Worm (Caenorhabditis elegans) whole organism, young adult: Measurements from ENCODE around the gene C04E6.4.

Experiments used
- B0261.1 ChIP-seq: sonication (generic microtip); optimal IDR thresholded peaks from 2 replicates; lab custom pipeline; 2016; ENCODE audit warnings: mild to moderate bottlenecking, missing genetic modification characterization, moderate library complexity, missing compliant biosample characterization
- F39B2.1 ChIP-seq: fragments of 200-800 bp; sonication (Bioruptor generic); IDR thresholded peaks from 2 replicates; pipeline ENCODE4 v1.3.6; 2022; ENCODE audit warnings: missing genetic modification reagents, missing genetic modification characterization, missing compliant biosample characterization
- F52B5.7 ChIP-seq: sonication (generic microtip); optimal IDR thresholded peaks from 2 replicates; lab custom pipeline; 2016; ENCODE audit warnings: mild to moderate bottlenecking, missing genetic modification characterization, missing compliant biosample characterization
- ZK185.1 ChIP-seq: sonication (generic microtip); optimal IDR thresholded peaks from 2 replicates; lab custom pipeline; 2016; ENCODE audit warnings: mild to moderate bottlenecking, missing genetic modification characterization, missing compliant biosample characterization; ENCODE audit not compliant: poor library complexity, severe bottlenecking
- ama-1 ChIP-seq, 3 experiments: fragments of 150-350 bp in 1 of 3; sonication (generic microtip) in 2 of 3; optimal IDR thresholded peaks; 2 replicates each; lab custom pipeline; 2014 to 2018; ENCODE audit warnings: missing biosample characterization in 2 of 3, missing genetic modification characterization in 2 of 3, missing genetic modification reagents in 2 of 3
- athp-1 ChIP-seq: sonication (generic microtip); optimal IDR thresholded peaks from 2 replicates; lab custom pipeline; 2017; ENCODE audit warnings: mild to moderate bottlenecking, missing genetic modification characterization, missing compliant biosample characterization
- ceh-91 ChIP-seq: fragments of 200-800 bp; sonication (Bioruptor generic); IDR thresholded peaks from 2 replicates; pipeline ENCODE4 v1.3.6; 2022; ENCODE audit warnings: missing genetic modification reagents, missing genetic modification characterization, missing compliant biosample characterization
- dpl-1 ChIP-seq: fragments of 150-350 bp; optimal IDR thresholded peaks from 2 replicates; lab custom pipeline; 2014; ENCODE audit warnings: missing biosample characterization, missing genetic modification reagents, missing genetic modification characterization
- ets-4 ChIP-seq: fragments of 200-800 bp; sonication (Bioruptor generic); optimal IDR thresholded peaks from 2 replicates; lab custom pipeline; 2018; ENCODE audit warnings: mild to moderate bottlenecking, missing genetic modification characterization, missing compliant biosample characterization
- hmg-20 ChIP-seq: fragments of 200-800 bp; sonication (Bioruptor generic); IDR thresholded peaks from 2 replicates; pipeline ENCODE4 v1.3.6; 2022; ENCODE audit warnings: missing genetic modification reagents, missing genetic modification characterization, missing compliant biosample characterization
- unc-62 ChIP-seq: fragments of 150-350 bp; optimal IDR thresholded peaks from 2 replicates; lab custom pipeline; 2014; ENCODE audit warnings: missing biosample characterization, missing genetic modification reagents, missing genetic modification characterization
- ztf-22 ChIP-seq: fragments of 200-800 bp; sonication (Bioruptor generic); optimal IDR thresholded peaks from 2 replicates; lab custom pipeline; 2018; ENCODE audit warnings: mild to moderate bottlenecking, missing genetic modification characterization, moderate library complexity, missing compliant biosample characterization

DNA sequence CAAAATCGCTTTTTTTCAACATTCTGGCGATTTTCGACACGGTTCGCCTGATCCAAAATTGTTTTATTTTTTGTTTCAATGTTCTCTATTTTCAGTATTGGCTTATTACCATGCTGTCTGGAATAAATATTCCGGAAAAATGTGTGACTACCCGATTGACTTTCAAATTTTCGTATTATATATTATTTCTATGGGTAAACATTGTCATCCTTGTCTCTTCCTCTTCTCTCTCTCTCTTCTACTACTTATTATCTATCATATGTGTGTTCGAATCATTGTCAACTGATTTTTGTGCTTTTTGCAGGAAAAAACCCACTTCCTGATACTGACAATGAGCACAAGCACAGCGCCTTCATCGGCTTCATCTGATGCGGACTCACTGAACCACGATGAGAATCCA, 14.2 kb upstream of the C04E6.4 start, which contains the start of gene C04E6.7:
- TF ChIP-seq F52B5.7 (no peak), ZK185.1 (no peak), F39B2.1 (GFP tag; lab: Robert Waterston, UW) (no peak), dpl-1 (GFP tag; lab: Kevin White, UChicago) (no peak), B0261.1 (tag; lab: Kevin White, UChicago) (no peak), ztf-22 (no peak), ceh-91 (GFP tag; lab: Robert Waterston, UW) (no peak), ets-4 (GFP tag; lab: Kevin White, UChicago) (no peak), athp-1 (no peak), ama-1 (optimal IDR thresholded peaks at IDR 0.05; lab: Kevin White, UChicago) (no peak), ama-1 (GFP tag; optimal IDR thresholded peaks at IDR 0.05; lab: Kevin White, UChicago) (no peak), hmg-20 (GFP tag; lab: Robert Waterston, UW) (no peak), unc-62 (no peak)
